Fruit fly (Drosophila melanogaster): ENCODE data around the gene Tdh.
A peak's percentile ranks its signal among the peaks of the same experiment; 100 is the strongest.

Tdh gene

dm6 chr3L:20446030-20446429 is 20.7 kb upstream of the Tdh start:
- TF ChIP-seq Med (GFP tag) = peak; percentile 34
- no peak for TF ChIP-seq CG9797 (GFP tag; optimal IDR thresholded peaks at IDR 0.05)
- TF ChIP-seq ken (GFP tag; IDR thresholded peaks at IDR 0.05) = 0 out of 3 replicates have a peak, but pooled peaks have one; percentile 13
- no peak for TF ChIP-seq aop (GFP tag; IDR thresholded peaks at IDR 0.05)
- TF ChIP-seq CG18764 (GFP tag; optimal IDR thresholded peaks at IDR 0.05) = no peak
- TF ChIP-seq CG2116 (GFP tag; optimal IDR thresholded peaks at IDR 0.05) = no peak

dm6 chr3L:20447337-20447736 is 19.4 kb upstream of the Tdh start:
- TF ChIP-seq disco-r (GFP tag; optimal IDR thresholded peaks at IDR 0.05) (no peak), unpg (GFP tag; optimal IDR thresholded peaks at IDR 0.05) (peak; percentile 38), CG3838 (GFP tag; optimal IDR thresholded peaks at IDR 0.05) (no peak), CG15696 (tag; optimal IDR thresholded peaks at IDR 0.05) (peak; percentile 32), CG14667 (GFP tag; IDR thresholded peaks at IDR 0.05) (0 out of 2 replicates have a peak, but pooled peaks have one; percentile 11), CG31441 (GFP tag; IDR thresholded peaks at IDR 0.05) (no peak), Blimp-1 (GFP tag; optimal IDR thresholded peaks at IDR 0.05) (peak; percentile 44), sim (GFP tag; IDR thresholded peaks at IDR 0.05) (0 out of 2 replicates have a peak, but pooled peaks have one; percentile 17), Xrp1 (GFP tag; IDR thresholded peaks at IDR 0.05) (peak; percentile 48), CG4360 (GFP tag; IDR thresholded peaks at IDR 0.05) (no peak), CG30403 (GFP tag; optimal IDR thresholded peaks at IDR 0.05) (peak; percentile 37), CG17912 (GFP tag; optimal IDR thresholded peaks at IDR 0.05) (no peak), Hr3 (GFP tag; optimal IDR thresholded peaks at IDR 0.05) (no peak), scrt (GFP tag; optimal IDR thresholded peaks at IDR 0.05) (no peak), CG17361 (GFP tag; IDR thresholded peaks at IDR 0.05) (0 out of 3 replicates have a peak, but pooled peaks have one; percentile 24), sr (GFP tag; IDR thresholded peaks at IDR 0.05) (0 out of 3 replicates have a peak, but pooled peaks have one; percentile 18), grau (tag; optimal IDR thresholded peaks at IDR 0.05) (peak; percentile 87), CG5180 (GFP tag; optimal IDR thresholded peaks at IDR 0.05) (peak; percentile 79), ara (GFP tag; IDR thresholded peaks at IDR 0.05) (0 out of 2 replicates have a peak, but pooled peaks have one; percentile 23), CG1603 (tag; optimal IDR thresholded peaks at IDR 0.05) (peak; percentile 61), fd96Cb (tag; optimal IDR thresholded peaks at IDR 0.05) (peak; percentile 36), trem (tag; optimal IDR thresholded peaks at IDR 0.05) (peak; percentile 13), CG9727 (GFP tag; optimal IDR thresholded peaks at IDR 0.05) (peak; percentile 37), hkb (optimal IDR thresholded peaks at IDR 0.05) (no peak), hkb (GFP tag; IDR thresholded peaks at IDR 0.05) (no peak), lmd (GFP tag; IDR thresholded peaks at IDR 0.05) (peak; percentile 16; the same call in 1 of the 2 replicates), dpn (GFP tag; optimal IDR thresholded peaks at IDR 0.05) (peak in 1 of 2 experiments; percentile 22), CG13894 (tag; optimal IDR thresholded peaks at IDR 0.05) (no peak), vvl (GFP tag; IDR thresholded peaks at IDR 0.05) (peak; percentile 38; the same call in 1 of the 2 replicates), D19A (tag; optimal IDR thresholded peaks at IDR 0.05) (peak; percentile 48), CG14710 (tag; optimal IDR thresholded peaks at IDR 0.05) (peak; percentile 30), bsh (GFP tag; optimal IDR thresholded peaks at IDR 0.05) (peak in 1 of 2 experiments; percentile 43), slbo (GFP tag; IDR thresholded peaks at IDR 0.05) (0 out of 2 replicates have a peak, but pooled peaks have one; percentile 15), pb (GFP tag; optimal IDR thresholded peaks at IDR 0.05) (no peak), Med (GFP tag) (peak; percentile 55), ATbp (GFP tag; optimal IDR thresholded peaks at IDR 0.05) (peak; percentile 4), CG7839 (tag; optimal IDR thresholded peaks at IDR 0.05) (peak; percentile 32), CG18619 (GFP tag; optimal IDR thresholded peaks at IDR 0.05) (no peak), Sox102F (GFP tag; optimal IDR thresholded peaks at IDR 0.05) (peak; percentile 39), CG2712 (tag; optimal IDR thresholded peaks at IDR 0.05) (peak; percentile 50), mam (GFP tag; optimal IDR thresholded peaks at IDR 0.05) (peak; percentile 17), chif (GFP tag; optimal IDR thresholded peaks at IDR 0.05) (peak in 1 of 2 experiments; percentile 64), Gug (GFP tag; IDR thresholded peaks at IDR 0.05) (peak; percentile 21; the same call in 1 of the 4 replicates), CG32772 (GFP tag; IDR thresholded peaks at IDR 0.05) (0 out of 2 replicates have a peak, but pooled peaks have one; percentile 22)
